Worm (Caenorhabditis elegans) whole organism, young adult: Measurements from ENCODE around the gene far-8.

ENCODE experiments used
- B0261.1 ChIP-seq: sonication (generic microtip); optimal IDR thresholded peaks from 2 replicates; lab custom pipeline; 2016; ENCODE audit warnings: mild to moderate bottlenecking, missing genetic modification characterization, moderate library complexity, missing compliant biosample characterization
- C17E4.6 ChIP-seq: fragments of 200-800 bp; sonication (Bioruptor generic); IDR thresholded peaks from 2 replicates; pipeline ENCODE4 v1.3.6; 2022; ENCODE audit warnings: missing genetic modification reagents, missing genetic modification characterization, missing compliant biosample characterization
- F10E7.11 ChIP-seq: sonication (generic microtip); optimal IDR thresholded peaks from 2 replicates; lab custom pipeline; 2017; ENCODE audit warnings: mild to moderate bottlenecking, missing genetic modification characterization, moderate library complexity, missing compliant biosample characterization
- F39B2.1 ChIP-seq: fragments of 200-800 bp; sonication (Bioruptor generic); IDR thresholded peaks from 2 replicates; pipeline ENCODE4 v1.3.6; 2022; ENCODE audit warnings: missing genetic modification reagents, missing genetic modification characterization, missing compliant biosample characterization
- F49E8.2 ChIP-seq: sonication (generic microtip); optimal IDR thresholded peaks from 3 replicates; lab custom pipeline; 2017; ENCODE audit warnings: missing genetic modification characterization, mild to moderate bottlenecking, missing compliant biosample characterization, antibody characterized with exemption, moderate library complexity; ENCODE audit not compliant: insufficient read depth
- F57A8.1 ChIP-seq: fragments of 200-800 bp; sonication (Bioruptor generic); optimal IDR thresholded peaks from 2 replicates; lab custom pipeline; 2018; ENCODE audit warnings: mild to moderate bottlenecking, missing genetic modification characterization, moderate library complexity, missing compliant biosample characterization
- K11D2.4 ChIP-seq: fragments of 200-800 bp; sonication (Bioruptor generic); IDR thresholded peaks from 2 replicates; pipeline ENCODE4 v1.3.6; 2022; ENCODE audit warnings: missing genetic modification reagents, missing genetic modification characterization, missing compliant biosample characterization
- Y79H2A.3 ChIP-seq: fragments of 200-800 bp; sonication (Bioruptor generic); conservative IDR thresholded peaks from 2 replicates; pipeline ENCODE4 v1.3.6; 2022; ENCODE audit warnings: missing genetic modification reagents, missing genetic modification characterization, missing compliant biosample characterization
- ZK185.1 ChIP-seq: sonication (generic microtip); optimal IDR thresholded peaks from 2 replicates; lab custom pipeline; 2016; ENCODE audit warnings: mild to moderate bottlenecking, missing genetic modification characterization, missing compliant biosample characterization; ENCODE audit not compliant: poor library complexity, severe bottlenecking
- atf-7 ChIP-seq: sonication (generic microtip); optimal IDR thresholded peaks from 2 replicates; lab custom pipeline; 2017; ENCODE audit warnings: mild to moderate bottlenecking, missing genetic modification characterization, missing compliant biosample characterization
- attf-5 ChIP-seq: fragments of 200-800 bp; sonication (Bioruptor generic); optimal IDR thresholded peaks from 2 replicates; lab custom pipeline; 2018; ENCODE audit warnings: mild to moderate bottlenecking, missing genetic modification characterization, missing compliant biosample characterization
- bed-2 ChIP-seq: fragments of 200-800 bp; sonication (Bioruptor generic); IDR thresholded peaks from 2 replicates; pipeline ENCODE4 v1.3.6; 2022; ENCODE audit warnings: missing genetic modification reagents, missing genetic modification characterization, missing compliant biosample characterization
- ceh-100 ChIP-seq: fragments of 200-800 bp; sonication (Bioruptor generic); IDR thresholded peaks from 2 replicates; pipeline ENCODE4 v1.3.6; 2022; ENCODE audit warnings: missing genetic modification reagents, missing genetic modification characterization, missing compliant biosample characterization
- ceh-27 ChIP-seq: fragments of 200-800 bp; sonication (Bioruptor generic); optimal IDR thresholded peaks from 2 replicates; lab custom pipeline; 2018; ENCODE audit warnings: mild to moderate bottlenecking, missing genetic modification characterization, moderate library complexity, missing compliant biosample characterization
- ceh-58 ChIP-seq: fragments of 200-800 bp; sonication (Bioruptor generic); IDR thresholded peaks from 2 replicates; pipeline ENCODE4 v1.3.6; 2022; ENCODE audit warnings: missing genetic modification characterization, missing compliant biosample characterization
- die-1 ChIP-seq: sonication (generic microtip); optimal IDR thresholded peaks from 2 replicates; lab custom pipeline; 2016; ENCODE audit warnings: missing genotype, mild to moderate bottlenecking, missing genetic modification characterization, missing compliant biosample characterization
- egl-18 ChIP-seq: fragments of 200-800 bp; sonication (Bioruptor generic); IDR thresholded peaks from 2 replicates; pipeline ENCODE4 v1.3.6; 2022; ENCODE audit warnings: missing genetic modification reagents, missing genetic modification characterization, missing compliant biosample characterization
- egl-44 ChIP-seq: fragments of 200-800 bp; sonication (Bioruptor generic); IDR thresholded peaks from 2 replicates; pipeline ENCODE4 v1.3.6; 2022; ENCODE audit warnings: missing genetic modification reagents, missing genetic modification characterization, missing compliant biosample characterization
- egrh-3 ChIP-seq: fragments of 200-800 bp; sonication (Bioruptor generic); IDR thresholded peaks from 2 replicates; pipeline ENCODE4 v1.3.6; 2022; ENCODE audit warnings: missing genetic modification reagents, missing genetic modification characterization, missing compliant biosample characterization
- fkh-3 ChIP-seq: sonication (generic microtip); optimal IDR thresholded peaks from 2 replicates; lab custom pipeline; 2016; ENCODE audit warnings: mild to moderate bottlenecking, missing genetic modification characterization, missing compliant biosample characterization
- gei-17 ChIP-seq: fragments of 200-800 bp; sonication (Bioruptor generic); optimal IDR thresholded peaks from 2 replicates; lab custom pipeline; 2018; ENCODE audit warnings: mild to moderate bottlenecking, missing genetic modification characterization, missing compliant biosample characterization
- hrde-1 ChIP-seq: sonication (generic microtip); optimal IDR thresholded peaks from 2 replicates; lab custom pipeline; 2016; ENCODE audit warnings: missing genetic modification characterization, mild to moderate bottlenecking, missing compliant biosample characterization, moderate library complexity, missing genotype, missing genetic modification reagents, borderline replicate concordance
- let-526 ChIP-seq: fragments of 200-800 bp; sonication (Bioruptor generic); IDR thresholded peaks from 2 replicates; pipeline ENCODE4 v1.3.6; 2022; ENCODE audit warnings: missing genetic modification reagents, missing genetic modification characterization, missing compliant biosample characterization
- lin-26 ChIP-seq: fragments of 200-800 bp; sonication (Bioruptor generic); IDR thresholded peaks from 2 replicates; pipeline ENCODE4 v1.3.6; 2022; ENCODE audit warnings: missing genetic modification reagents, missing genetic modification characterization, missing compliant biosample characterization
- lin-40 ChIP-seq: sonication (generic microtip); optimal IDR thresholded peaks from 2 replicates; lab custom pipeline; 2016; ENCODE audit warnings: missing genetic modification characterization, mild to moderate bottlenecking, missing compliant biosample characterization, missing genotype, missing genetic modification reagents
- lin-54 ChIP-seq: fragments of 200-800 bp; sonication (Bioruptor generic); optimal IDR thresholded peaks from 2 replicates; lab custom pipeline; 2018; ENCODE audit warnings: mild to moderate bottlenecking, missing genetic modification characterization, missing compliant biosample characterization
- nfyb-1 ChIP-seq: fragments of 200-800 bp; sonication (Bioruptor generic); IDR thresholded peaks from 2 replicates; pipeline ENCODE4 v1.3.6; 2022; ENCODE audit warnings: missing genetic modification reagents, missing genetic modification characterization, missing compliant biosample characterization
- nhr-27 ChIP-seq: fragments of 200-800 bp; sonication (Bioruptor generic); optimal IDR thresholded peaks from 2 replicates; lab custom pipeline; 2018; ENCODE audit warnings: mild to moderate bottlenecking, missing genetic modification characterization, moderate library complexity, missing compliant biosample characterization
- nhr-80 ChIP-seq: sonication (generic microtip); optimal IDR thresholded peaks from 2 replicates; lab custom pipeline; 2016; ENCODE audit warnings: missing genetic modification characterization, missing compliant biosample characterization
- nhr-90 ChIP-seq: sonication (generic microtip); optimal IDR thresholded peaks from 2 replicates; lab custom pipeline; 2016; ENCODE audit warnings: missing genotype, mild to moderate bottlenecking, missing genetic modification characterization, missing compliant biosample characterization
- pbrm-1 ChIP-seq: fragments of 200-800 bp; sonication (Bioruptor generic); IDR thresholded peaks from 2 replicates; pipeline ENCODE4 v1.3.6; 2022; ENCODE audit warnings: missing genetic modification reagents, missing genetic modification characterization, missing compliant biosample characterization
- rpc-1 ChIP-seq, 2 experiments: fragments of 150-350 bp in 1 of 2; sonication (generic microtip) in 1 of 2; optimal IDR thresholded peaks; 2 replicates each; lab custom pipeline; 2014 to 2018; ENCODE audit warnings: missing biosample characterization in 1 of 2, missing genetic modification characterization in 1 of 2, missing genetic modification reagents in 1 of 2, missing genotype in 1 of 2
- somi-1 ChIP-seq: fragments of 200-800 bp; sonication (Bioruptor generic); optimal IDR thresholded peaks from 2 replicates; lab custom pipeline; 2018; ENCODE audit warnings: mild to moderate bottlenecking, missing genetic modification characterization, missing compliant biosample characterization
- sptf-2 ChIP-seq: fragments of 200-800 bp; sonication (Bioruptor generic); optimal IDR thresholded peaks from 2 replicates; lab custom pipeline; 2018; ENCODE audit warnings: mild to moderate bottlenecking, missing genetic modification characterization, missing compliant biosample characterization
- tbx-9 ChIP-seq: sonication (generic microtip); optimal IDR thresholded peaks from 2 replicates; lab custom pipeline; 2016; ENCODE audit warnings: borderline replicate concordance, missing genetic modification characterization, inconsistent platforms, missing compliant biosample characterization
- unc-62 ChIP-seq: fragments of 150-350 bp; optimal IDR thresholded peaks from 2 replicates; lab custom pipeline; 2014; ENCODE audit warnings: missing biosample characterization, missing genetic modification reagents, missing genetic modification characterization
- zfh-2 ChIP-seq: fragments of 200-800 bp; sonication (Bioruptor generic); conservative IDR thresholded peaks from 2 replicates; pipeline ENCODE4 v1.3.6; 2022; ENCODE audit warnings: missing genetic modification reagents, missing genetic modification characterization, missing compliant biosample characterization
- zim-3 ChIP-seq: sonication (generic microtip); optimal IDR thresholded peaks from 2 replicates; lab custom pipeline; 2017; ENCODE audit warnings: mild to moderate bottlenecking, missing genetic modification characterization, moderate library complexity, missing compliant biosample characterization
- ztf-25 ChIP-seq: fragments of 200-800 bp; sonication (Bioruptor generic); IDR thresholded peaks from 2 replicates; pipeline ENCODE4 v1.3.6; 2022; ENCODE audit warnings: missing genetic modification reagents, missing genetic modification characterization, missing compliant biosample characterization
- ztf-6 ChIP-seq: fragments of 200-800 bp; sonication (Bioruptor generic); IDR thresholded peaks from 2 replicates; pipeline ENCODE4 v1.3.6; 2022; ENCODE audit warnings: missing genetic modification reagents, missing genetic modification characterization, missing compliant biosample characterization

The far-8 gene

ce11 chrIII:793595-793994, 49.1 kb upstream of the far-8 start, which contains the start of gene snt-2 (continued):
- no peak for TF ChIP-seq lin-26 (GFP tag; lab: Robert Waterston, UW)
- no peak for TF ChIP-seq F39B2.1 (GFP tag; lab: Robert Waterston, UW)
- TF ChIP-seq F57A8.1 (GFP tag; lab: Kevin White, UChicago), result no peak
- TF ChIP-seq rpc-1 (optimal IDR thresholded peaks at IDR 0.05; lab: Kevin White, UChicago), result no peak
- no peak for TF ChIP-seq rpc-1 (tag; optimal IDR thresholded peaks at IDR 0.05; lab: Kevin White, UChicago)
- TF ChIP-seq F10E7.11 (tag; lab: Kevin White, UChicago), result no peak
- TF ChIP-seq ceh-58, result no peak
- peak; percentile 73 for TF ChIP-seq pbrm-1 (GFP tag; lab: Robert Waterston, UW)
- TF ChIP-seq unc-62, result no peak
- no peak for TF ChIP-seq egl-44
- no peak for TF ChIP-seq sptf-2 (GFP tag; lab: Kevin White, UChicago)
- peak; percentile 41 for TF ChIP-seq nhr-80 (tag; lab: Kevin White, UChicago)
- TF ChIP-seq ztf-6 (GFP tag; lab: Robert Waterston, UW), result no peak
- peak; percentile 47 for TF ChIP-seq lin-40 (tag; lab: Kevin White, UChicago)
- no peak for TF ChIP-seq Y79H2A.3 (GFP tag; lab: Robert Waterston, UW)
- peak; percentile 67 for TF ChIP-seq ceh-27
- TF ChIP-seq ZK185.1 (tag; lab: Kevin White, UChicago), result peak; percentile 25
- no peak for TF ChIP-seq egl-18 (GFP tag; lab: Robert Waterston, UW)
- peak; percentile 52 for TF ChIP-seq F49E8.2 (tag; lab: Kevin White, UChicago)
- TF ChIP-seq gei-17 (GFP tag; lab: Kevin White, UChicago), result no peak
- TF ChIP-seq K11D2.4 (GFP tag; lab: Robert Waterston, UW), result no peak
- peak; percentile 58 for TF ChIP-seq lin-54 (GFP tag; lab: Kevin White, UChicago)
- TF ChIP-seq zim-3 (tag; lab: Kevin White, UChicago), result no peak
- TF ChIP-seq die-1 (tag; lab: Kevin White, UChicago), result no peak
- TF ChIP-seq ceh-100 (GFP tag; lab: Robert Waterston, UW), result peak; percentile 27; the same call in 1 of the 2 replicates
- peak; percentile 75 for TF ChIP-seq zfh-2 (GFP tag; lab: Robert Waterston, UW)
- no peak for TF ChIP-seq C17E4.6 (GFP tag; lab: Robert Waterston, UW)
- no peak for TF ChIP-seq B0261.1 (tag; lab: Kevin White, UChicago)
- no peak for TF ChIP-seq nhr-90 (tag; lab: Kevin White, UChicago)
- no peak for TF ChIP-seq somi-1
- TF ChIP-seq hrde-1 (tag; lab: Kevin White, UChicago), result no peak
- no peak for TF ChIP-seq atf-7 (tag; lab: Kevin White, UChicago)
- TF ChIP-seq nfyb-1, result 0 out of 2 replicates have a peak, but pooled peaks have one; percentile 36
- TF ChIP-seq egrh-3, result 0 out of 2 replicates have a peak, but pooled peaks have one; percentile 17
- TF ChIP-seq fkh-3 (tag; lab: Kevin White, UChicago), result no peak
- no peak for TF ChIP-seq nhr-27 (tag; lab: Kevin White, UChicago)
- no peak for TF ChIP-seq ztf-25
- TF ChIP-seq bed-2 (GFP tag; lab: Robert Waterston, UW), result no peak
- peak; percentile 76 for TF ChIP-seq attf-5
- no peak for TF ChIP-seq tbx-9 (tag; lab: Kevin White, UChicago)
- no peak for TF ChIP-seq let-526 (GFP tag; lab: Robert Waterston, UW)
